Worm (Caenorhabditis elegans) whole organism, mixed stage, embryonic: Measurements from ENCODE around the gene F35E12.6.

ENCODE experiments used
- M03D4.4 ChIP-seq: sonication (generic microtip); optimal IDR thresholded peaks from 2 replicates; lab custom pipeline; 2017; ENCODE audit warnings: mild to moderate bottlenecking, missing genetic modification characterization, missing compliant biosample characterization
- bed-3 ChIP-seq: fragments of 200-800 bp; sonication (Bioruptor generic); optimal IDR thresholded peaks from 3 replicates; lab custom pipeline; 2018; ENCODE audit warnings: mild to moderate bottlenecking, missing genetic modification characterization, moderate library complexity, missing compliant biosample characterization
- blmp-1 ChIP-seq: fragments of 150-350 bp; optimal IDR thresholded peaks from 2 replicates; lab custom pipeline; 2014; ENCODE audit warnings: missing biosample characterization, missing genetic modification characterization
- ceh-39 ChIP-seq: fragments of 150-350 bp; optimal IDR thresholded peaks from 2 replicates; lab custom pipeline; 2014; ENCODE audit warnings: missing biosample characterization, missing genetic modification characterization
- ceh-43 ChIP-seq: fragments of 200-800 bp; sonication (Bioruptor generic); optimal IDR thresholded peaks from 2 replicates; lab custom pipeline; 2018; ENCODE audit warnings: mild to moderate bottlenecking, missing genetic modification characterization, moderate library complexity, missing compliant biosample characterization
- ceh-83 ChIP-seq: fragments of 200-800 bp; sonication (Bioruptor generic); optimal IDR thresholded peaks from 2 replicates; lab custom pipeline; 2018; ENCODE audit warnings: mild to moderate bottlenecking, missing genetic modification characterization, missing compliant biosample characterization
- ces-1 ChIP-seq: fragments of 150-350 bp; optimal IDR thresholded peaks from 2 replicates; lab custom pipeline; 2014; ENCODE audit warnings: missing biosample characterization, missing genetic modification reagents, missing genetic modification characterization
- cnd-1 ChIP-seq: fragments of 200-800 bp; sonication (Bioruptor generic); optimal IDR thresholded peaks from 2 replicates; lab custom pipeline; 2018; ENCODE audit warnings: mild to moderate bottlenecking, missing genetic modification characterization, missing compliant biosample characterization
- drap-1 ChIP-seq: fragments of 200-800 bp; sonication (Bioruptor generic); optimal IDR thresholded peaks from 3 replicates; lab custom pipeline; 2018; ENCODE audit warnings: mild to moderate bottlenecking, missing genetic modification characterization, missing compliant biosample characterization
- elt-1 ChIP-seq: sonication (generic microtip); optimal IDR thresholded peaks from 2 replicates; lab custom pipeline; 2017; ENCODE audit warnings: missing genetic modification characterization, mild to moderate bottlenecking, missing compliant biosample characterization, antibody characterized with exemption, moderate library complexity, borderline replicate concordance; ENCODE audit not compliant: insufficient read depth
- elt-3 ChIP-seq: fragments of 150-350 bp; optimal IDR thresholded peaks from 2 replicates; lab custom pipeline; 2014; ENCODE audit warnings: missing biosample characterization, missing genetic modification characterization
- flh-1 ChIP-seq: fragments of 200-800 bp; sonication (Bioruptor generic); optimal IDR thresholded peaks from 2 replicates; lab custom pipeline; 2018; ENCODE audit warnings: mild to moderate bottlenecking, missing genetic modification characterization, moderate library complexity, missing compliant biosample characterization
- ham-2 ChIP-seq: fragments of 200-800 bp; sonication (Bioruptor generic); optimal IDR thresholded peaks from 2 replicates; lab custom pipeline; 2018; ENCODE audit warnings: mild to moderate bottlenecking, missing genetic modification characterization, missing compliant biosample characterization
- hlh-1 ChIP-seq: fragments of 150-350 bp; optimal IDR thresholded peaks from 2 replicates; lab custom pipeline; 2014; ENCODE audit warnings: missing biosample characterization, missing genetic modification reagents, missing genetic modification characterization
- lin-13 ChIP-seq: fragments of 150-350 bp; optimal IDR thresholded peaks from 2 replicates; lab custom pipeline; 2014; ENCODE audit warnings: missing biosample characterization, missing genetic modification characterization
- lin-32 ChIP-seq: fragments of 200-800 bp; sonication (Bioruptor generic); optimal IDR thresholded peaks from 2 replicates; lab custom pipeline; 2018; ENCODE audit warnings: mild to moderate bottlenecking, missing genetic modification characterization, missing compliant biosample characterization
- lsy-2 ChIP-seq: fragments of 150-350 bp; optimal IDR thresholded peaks from 2 replicates; lab custom pipeline; 2014; ENCODE audit warnings: missing biosample characterization, missing genetic modification characterization
- mab-5 ChIP-seq: fragments of 150-350 bp; optimal IDR thresholded peaks from 2 replicates; lab custom pipeline; 2014; ENCODE audit warnings: missing biosample characterization, missing genetic modification characterization
- mep-1 ChIP-seq: fragments of 150-350 bp; optimal IDR thresholded peaks from 2 replicates; lab custom pipeline; 2017; ENCODE audit warnings: missing biosample characterization, missing genetic modification reagents, missing genetic modification characterization, inconsistent platforms
- mls-2 ChIP-seq: sonication (generic microtip); optimal IDR thresholded peaks from 2 replicates; lab custom pipeline; 2016; ENCODE audit warnings: mild to moderate bottlenecking, missing genetic modification characterization, moderate library complexity, missing compliant biosample characterization
- nhr-12 ChIP-seq: fragments of 150-350 bp; optimal IDR thresholded peaks from 2 replicates; lab custom pipeline; 2014; ENCODE audit warnings: missing biosample characterization, missing genetic modification characterization
- nhr-2 ChIP-seq: fragments of 150-350 bp; optimal IDR thresholded peaks from 2 replicates; lab custom pipeline; 2014; ENCODE audit warnings: missing biosample characterization, missing genetic modification characterization
- nhr-237 ChIP-seq: fragments of 150-350 bp; optimal IDR thresholded peaks from 2 replicates; lab custom pipeline; 2014; ENCODE audit warnings: missing biosample characterization, missing genetic modification characterization
- nhr-28 ChIP-seq: fragments of 150-350 bp; optimal IDR thresholded peaks from 2 replicates; lab custom pipeline; 2014; ENCODE audit warnings: missing biosample characterization, missing genetic modification characterization
- nhr-76 ChIP-seq: sonication (generic microtip); optimal IDR thresholded peaks from 2 replicates; lab custom pipeline; 2017; ENCODE audit warnings: missing biosample characterization, missing genetic modification characterization
- pha-4 ChIP-seq: fragments of 150-350 bp; optimal IDR thresholded peaks from 2 replicates; lab custom pipeline; 2018; ENCODE audit warnings: missing biosample characterization, missing genetic modification reagents, missing genetic modification characterization
- sem-2 ChIP-seq: fragments of 200-800 bp; sonication (Bioruptor generic); optimal IDR thresholded peaks from 2 replicates; lab custom pipeline; 2018; ENCODE audit warnings: mild to moderate bottlenecking, missing genetic modification characterization, missing compliant biosample characterization
- snpc-4 ChIP-seq: fragments of 150-350 bp; optimal IDR thresholded peaks from 2 replicates; lab custom pipeline; 2014; ENCODE audit warnings: missing biosample characterization, missing genetic modification characterization
- sptf-1 ChIP-seq: sonication (generic microtip); optimal IDR thresholded peaks from 2 replicates; lab custom pipeline; 2017; ENCODE audit warnings: mild to moderate bottlenecking, missing genetic modification characterization, moderate library complexity, missing compliant biosample characterization
- tbx-8 ChIP-seq: fragments of 200-800 bp; sonication (Bioruptor generic); optimal IDR thresholded peaks from 2 replicates; lab custom pipeline; 2018; ENCODE audit warnings: mild to moderate bottlenecking, missing genetic modification characterization, moderate library complexity, missing compliant biosample characterization
- unc-120 ChIP-seq: sonication (generic microtip); optimal IDR thresholded peaks from 2 replicates; lab custom pipeline; 2017; ENCODE audit warnings: missing genetic modification characterization, missing compliant biosample characterization; ENCODE audit not compliant: poor library complexity, severe bottlenecking
- unc-39 ChIP-seq: fragments of 150-350 bp; optimal IDR thresholded peaks from 2 replicates; lab custom pipeline; 2014; ENCODE audit warnings: missing biosample characterization, missing genetic modification characterization
- unc-62 ChIP-seq: fragments of 150-350 bp; optimal IDR thresholded peaks from 2 replicates; lab custom pipeline; 2014; ENCODE audit warnings: missing biosample characterization, missing genetic modification reagents, missing genetic modification characterization
- zip-8 ChIP-seq: fragments of 150-350 bp; optimal IDR thresholded peaks from 2 replicates; lab custom pipeline; 2014; ENCODE audit warnings: missing biosample characterization, missing genetic modification characterization
- ztf-11 ChIP-seq: fragments of 150-350 bp; optimal IDR thresholded peaks from 2 replicates; lab custom pipeline; 2014; ENCODE audit warnings: missing biosample characterization, missing genetic modification characterization

The F35E12.6 gene

ce11 chrV:13716531-13716930 is 19.5 kb downstream of the F35E12.6 start, which contains the start of gene T01D3.6:
Gene T01D3.6, plus strand, starts transcription at chrV:13716824.
- TF ChIP-seq mab-5 (tag; lab: Kevin White, UChicago) (no peak), nhr-12 (tag; lab: Kevin White, UChicago) (no peak), lsy-2 (tag; lab: Kevin White, UChicago) (no peak), unc-120 (tag; lab: Kevin White, UChicago) (no peak), unc-39 (tag; lab: Kevin White, UChicago) (no peak), hlh-1 (tag; lab: Kevin White, UChicago) (no peak)

DNA sequence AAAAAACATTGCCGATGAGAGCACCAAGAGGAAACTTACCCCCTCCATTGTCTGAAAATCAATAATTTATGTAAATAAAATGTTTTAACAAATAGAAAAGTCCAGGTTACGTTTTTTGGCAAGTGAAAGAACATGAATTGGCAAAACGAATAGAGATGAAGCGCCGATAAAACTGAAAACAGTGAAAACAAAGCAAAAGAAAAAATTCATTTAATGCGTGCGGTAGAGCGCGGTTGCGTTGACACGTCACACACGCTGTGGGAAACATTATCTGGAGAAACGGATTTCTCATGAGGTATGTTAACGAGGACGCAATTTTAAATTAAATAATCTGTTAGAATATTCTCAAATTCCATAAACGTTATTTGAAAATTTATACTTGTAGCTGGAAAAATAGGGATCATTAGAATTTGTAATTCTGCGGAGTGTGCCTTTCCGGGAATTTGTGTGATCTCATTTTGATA is 20.8 kb downstream of the F35E12.6 start, which contains the start of gene zipt-9:
Gene zipt-9, minus strand, starts transcription at position 51 of the 464 bp plus-strand sequence.
- TF ChIP-seq unc-120 (tag; lab: Kevin White, UChicago) (no peak), mls-2 (tag; lab: Kevin White, UChicago) (no peak), tbx-8 (no peak), ceh-39 (tag; lab: Kevin White, UChicago) (peak; percentile 9), sptf-1 (peak; percentile 79), blmp-1 (tag; lab: Kevin White, UChicago) (peak; percentile 46), ces-1 (GFP tag; lab: Kevin White, UChicago) (no peak), hlh-1 (tag; lab: Kevin White, UChicago) (no peak), zip-8 (tag; lab: Kevin White, UChicago) (no peak), nhr-2 (tag; lab: Kevin White, UChicago) (no peak), elt-3 (tag; lab: Kevin White, UChicago) (no peak), ham-2 (no peak), lin-32 (GFP tag; lab: Kevin White, UChicago) (peak; percentile 20), mab-5 (tag; lab: Kevin White, UChicago) (no peak), drap-1 (peak; percentile 35), unc-39 (tag; lab: Kevin White, UChicago) (no peak), mep-1 (tag; lab: Kevin White, UChicago) (peak; percentile 83), nhr-237 (tag; lab: Kevin White, UChicago) (peak; percentile 66), cnd-1 (tag; lab: Kevin White, UChicago) (peak; percentile 54), lin-13 (tag; lab: Kevin White, UChicago) (peak; percentile 64), unc-62 (GFP tag; lab: Kevin White, UChicago) (no peak), snpc-4 (tag; lab: Kevin White, UChicago) (no peak), nhr-28 (no peak), ceh-43 (GFP tag; lab: Kevin White, UChicago) (no peak), flh-1 (GFP tag; lab: Kevin White, UChicago) (no peak), lsy-2 (tag; lab: Kevin White, UChicago) (peak; percentile 68), pha-4 (tag; lab: Kevin White, UChicago) (peak; percentile 42), elt-1 (peak; percentile 6), bed-3 (GFP tag; lab: Kevin White, UChicago) (no peak), ceh-83 (no peak), M03D4.4 (peak; percentile 42), sem-2 (peak; percentile 9), ztf-11 (tag; lab: Kevin White, UChicago) (no peak), nhr-76 (tag; lab: Kevin White, UChicago) (no peak), nhr-12 (tag; lab: Kevin White, UChicago) (no peak)

- TF ChIP-seq unc-39 (tag; lab: Kevin White, UChicago) = no peak
- no peak for TF ChIP-seq lin-13 (tag; lab: Kevin White, UChicago)
- no peak for TF ChIP-seq elt-3 (tag; lab: Kevin White, UChicago)
- TF ChIP-seq mep-1 (tag; lab: Kevin White, UChicago) = no peak
- TF ChIP-seq nhr-12 (tag; lab: Kevin White, UChicago) = no peak
- TF ChIP-seq zip-8 (tag; lab: Kevin White, UChicago) = no peak
- TF ChIP-seq unc-120 (tag; lab: Kevin White, UChicago) = no peak
- no peak for TF ChIP-seq pha-4 (tag; lab: Kevin White, UChicago)
- TF ChIP-seq tbx-8 = no peak
- no peak for TF ChIP-seq elt-1
- no peak for TF ChIP-seq blmp-1 (tag; lab: Kevin White, UChicago)
- TF ChIP-seq bed-3 (GFP tag; lab: Kevin White, UChicago) = no peak
- TF ChIP-seq snpc-4 (tag; lab: Kevin White, UChicago) = no peak
- TF ChIP-seq hlh-1 (tag; lab: Kevin White, UChicago) = no peak
- TF ChIP-seq mls-2 (tag; lab: Kevin White, UChicago) = no peak
- TF ChIP-seq lsy-2 (tag; lab: Kevin White, UChicago) = no peak
- TF ChIP-seq ham-2 = no peak
- no peak for TF ChIP-seq mab-5 (tag; lab: Kevin White, UChicago)
- TF ChIP-seq nhr-237 (tag; lab: Kevin White, UChicago) = no peak
- no peak for TF ChIP-seq sptf-1
Observed at ce11 chrV:13711060-13711459, 25.0 kb downstream of the F35E12.6 start, which contains the start of gene srx-96. Gene srx-96, plus strand, starts transcription at chrV:13711360.
